Fruit fly (Drosophila melanogaster): Measurements from ENCODE around the gene Trc8.

Trc8 gene

DNA sequence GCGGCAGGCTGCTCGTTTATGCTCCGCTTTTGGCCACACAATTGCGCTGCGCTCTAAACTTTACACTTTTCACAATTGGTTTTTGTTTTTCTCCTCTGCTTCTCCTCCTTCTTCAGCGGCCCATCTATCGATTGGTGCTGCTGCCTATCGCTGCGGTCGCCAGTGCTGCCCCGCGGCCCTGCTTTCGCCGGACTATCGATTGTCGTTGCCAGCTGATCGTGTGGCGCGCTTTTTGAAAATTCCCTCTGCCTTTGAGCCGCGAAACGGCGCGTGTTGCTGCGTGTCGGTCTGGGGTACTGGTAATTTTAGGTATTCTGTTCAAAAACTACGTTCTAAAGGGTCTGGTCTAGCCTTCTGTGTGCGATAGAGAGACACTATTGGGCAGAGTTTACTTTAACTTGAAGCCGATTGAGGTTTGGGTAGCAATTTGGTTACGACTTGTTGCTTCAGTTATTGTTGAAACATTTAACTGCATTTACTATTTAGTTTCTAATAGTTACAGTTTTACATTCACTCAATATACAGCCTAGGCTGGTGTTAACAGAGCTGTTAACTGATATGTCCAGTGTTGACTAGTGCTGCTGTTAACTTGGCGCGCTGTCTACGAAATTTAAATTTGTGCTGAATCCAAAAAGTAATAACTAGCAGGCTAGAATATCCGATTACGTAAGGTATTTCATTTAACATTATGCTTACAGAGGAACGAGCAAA, at the start of gene Trc8 (continued):
- TF ChIP-seq toy (GFP tag; IDR thresholded peaks at IDR 0.05): no peak
- no peak for TF ChIP-seq CG32767 (GFP tag; IDR thresholded peaks at IDR 0.05)
- TF ChIP-seq NK7.1 (GFP tag; optimal IDR thresholded peaks at IDR 0.05): no peak
- peak; percentile 7 for TF ChIP-seq CG18262 (tag; optimal IDR thresholded peaks at IDR 0.05)
- TF ChIP-seq Dek (tag; optimal IDR thresholded peaks at IDR 0.05): peak; percentile 82
- no peak for TF ChIP-seq D (optimal IDR thresholded peaks at IDR 0.05)
- no peak for TF ChIP-seq D (GFP tag; optimal IDR thresholded peaks at IDR 0.05)
- no peak for TF ChIP-seq mirr (GFP tag; optimal IDR thresholded peaks at IDR 0.05)
- TF ChIP-seq CG10462 (GFP tag; optimal IDR thresholded peaks at IDR 0.05): no peak
- peak; percentile 98 for TF ChIP-seq Dp (GFP tag; optimal IDR thresholded peaks at IDR 0.05)
- no peak for TF ChIP-seq Elba2 (GFP tag; optimal IDR thresholded peaks at IDR 0.05)
- TF ChIP-seq CG15601 (tag; optimal IDR thresholded peaks at IDR 0.05): peak; percentile 27
- peak; percentile 99 for TF ChIP-seq Dref (GFP tag; IDR thresholded peaks at IDR 0.05)
- peak; percentile 90 for TF ChIP-seq CG2116 (GFP tag; optimal IDR thresholded peaks at IDR 0.05)
- TF ChIP-seq Oli (tag; optimal IDR thresholded peaks at IDR 0.05): no peak
- peak; percentile 80 for TF ChIP-seq CG4617 (GFP tag; optimal IDR thresholded peaks at IDR 0.05; ENCODE audit: borderline replicate concordance)
- TF ChIP-seq CG12769 (tag; optimal IDR thresholded peaks at IDR 0.05): no peak
- peak; percentile 98 for TF ChIP-seq E2f2 (GFP tag; IDR thresholded peaks at IDR 0.05)
- TF ChIP-seq al (GFP tag; IDR thresholded peaks at IDR 0.05): no peak
- no peak for TF ChIP-seq CG4328 (GFP tag; optimal IDR thresholded peaks at IDR 0.05)
- TF ChIP-seq tap (tag; optimal IDR thresholded peaks at IDR 0.05): no peak
- TF ChIP-seq onecut (GFP tag; IDR thresholded peaks at IDR 0.05): peak; percentile 76
- no peak for TF ChIP-seq Asciz (GFP tag; optimal IDR thresholded peaks at IDR 0.05)
- 0 out of 3 replicates have a peak, but pooled peaks have one; percentile 30 for TF ChIP-seq CG11456 (GFP tag; IDR thresholded peaks at IDR 0.05)
- peak; percentile 42 for TF ChIP-seq her (GFP tag; optimal IDR thresholded peaks at IDR 0.05)
- no peak for TF ChIP-seq cwo (GFP tag; optimal IDR thresholded peaks at IDR 0.05)
- TF ChIP-seq CG10147 (GFP tag; optimal IDR thresholded peaks at IDR 0.05): no peak
- TF ChIP-seq CG4820 (GFP tag; optimal IDR thresholded peaks at IDR 0.05): no peak
- TF ChIP-seq BEAF-32 (GFP tag; optimal IDR thresholded peaks at IDR 0.05): peak; percentile 88
- no peak for TF ChIP-seq Poxn (GFP tag; IDR thresholded peaks at IDR 0.05)
- TF ChIP-seq E2f1 (GFP tag; IDR thresholded peaks at IDR 0.05): no peak
- TF ChIP-seq CG32772 (GFP tag; IDR thresholded peaks at IDR 0.05): no peak
- no peak for TF ChIP-seq Spps (tag; optimal IDR thresholded peaks at IDR 0.05)
- no peak for TF ChIP-seq CG10565 (GFP tag; optimal IDR thresholded peaks at IDR 0.05)
- TF ChIP-seq aop (GFP tag; IDR thresholded peaks at IDR 0.05): no peak
- peak; percentile 58 for TF ChIP-seq crol (GFP tag; IDR thresholded peaks at IDR 0.05)
- TF ChIP-seq CG10431 (GFP tag; optimal IDR thresholded peaks at IDR 0.05): no peak
- no peak for TF ChIP-seq CG31224 (GFP tag; IDR thresholded peaks at IDR 0.05)
- TF ChIP-seq CG7963 (GFP tag; IDR thresholded peaks at IDR 0.05; ENCODE audit: partially characterized antibody): peak; percentile 92
- peak; percentile 82 for TF ChIP-seq knrl (GFP tag; IDR thresholded peaks at IDR 0.05; ENCODE audit: partially characterized antibody)
- TF ChIP-seq Hr51 (GFP tag; optimal IDR thresholded peaks at IDR 0.05): no peak
- peak; percentile 60 for TF ChIP-seq CG1603 (tag; optimal IDR thresholded peaks at IDR 0.05)
- TF ChIP-seq danr (GFP tag; IDR thresholded peaks at IDR 0.05): no peak
- peak; percentile 59 for TF ChIP-seq CG17829 (tag; optimal IDR thresholded peaks at IDR 0.05)
- no peak for TF ChIP-seq Dfd (GFP tag; optimal IDR thresholded peaks at IDR 0.05)
- TF ChIP-seq CG14710 (tag; optimal IDR thresholded peaks at IDR 0.05): peak; percentile 100
- peak; percentile 1 for TF ChIP-seq HLH54F (GFP tag; optimal IDR thresholded peaks at IDR 0.05)
- peak; percentile 74 for TF ChIP-seq Med (GFP tag)
- TF ChIP-seq inv (GFP tag; IDR thresholded peaks at IDR 0.05; ENCODE audit: partially characterized antibody): peak; percentile 74
- no peak for TF ChIP-seq salm (tag; optimal IDR thresholded peaks at IDR 0.05)
